Fruit fly (Drosophila melanogaster) whole organism, embryonic: Measurements from ENCODE around the gene rdhB.

Source experiments
- Atf3 ChIP-seq: fragments of 200-800 bp; sonication (Bioruptor generic); optimal IDR thresholded peaks from 3 replicates; lab custom pipeline; 2016; ENCODE audit warnings: missing biosample characterization, missing genetic modification characterization
- Awh ChIP-seq: fragments of 200-800 bp; sonication (Bioruptor generic); IDR thresholded peaks from 2 replicates; pipeline ENCODE4, ENCODE4 v1.3.6; 2022; ENCODE audit warnings: missing biosample characterization, missing genetic modification characterization
- Bgb ChIP-seq: fragments of 200-800 bp; sonication (Bioruptor generic); IDR thresholded peaks from 2 replicates; pipeline ENCODE4 v1.3.6; 2022; ENCODE audit warnings: missing biosample characterization, missing genetic modification characterization; ENCODE audit not compliant: partially characterized antibody
- CG10654 ChIP-seq: fragments of 200-800 bp; sonication (Bioruptor generic); optimal IDR thresholded peaks from 2 replicates; lab custom pipeline; 2016; ENCODE audit warnings: missing biosample characterization, missing genetic modification characterization
- CG10959 ChIP-seq: fragments of 200-800 bp; sonication (Bioruptor generic); IDR thresholded peaks from 2 replicates; pipeline ENCODE4 v1.3.6; 2022; ENCODE audit warnings: missing biosample characterization, missing genetic modification characterization
- CG1529 ChIP-seq: fragments of 200-800 bp; sonication (Bioruptor generic); optimal IDR thresholded peaks from 3 replicates; lab custom pipeline; 2018; ENCODE audit warnings: missing biosample characterization, missing genetic modification characterization
- CG16815 ChIP-seq: fragments of 200-800 bp; sonication (Bioruptor generic); optimal IDR thresholded peaks from 3 replicates; lab custom pipeline; 2017; ENCODE audit warnings: missing biosample characterization, mild to moderate bottlenecking, missing genetic modification characterization
- CG2199 ChIP-seq: fragments of 200-800 bp; sonication (Bioruptor generic); IDR thresholded peaks from 3 replicates; pipeline ENCODE4 v1.3.6; 2022; ENCODE audit warnings: missing biosample characterization, missing genetic modification characterization
- CG2678 ChIP-seq: fragments of 200-800 bp; sonication (Bioruptor generic); optimal IDR thresholded peaks from 3 replicates; lab custom pipeline; 2019; ENCODE audit warnings: missing biosample characterization, mild to moderate bottlenecking, missing genetic modification characterization, moderate library complexity
- CG30431 ChIP-seq: fragments of 200-800 bp; sonication (Bioruptor generic); optimal IDR thresholded peaks from 2 replicates; lab custom pipeline; 2017; ENCODE audit warnings: missing biosample characterization, missing genetic modification characterization
- CG31388 ChIP-seq: fragments of 200-800 bp; sonication (Bioruptor generic); optimal IDR thresholded peaks from 2 replicates; lab custom pipeline; 2016; ENCODE audit warnings: missing biosample characterization, missing genetic modification characterization
- CG42726 ChIP-seq: fragments of 200-800 bp; sonication (Bioruptor generic); IDR thresholded peaks from 2 replicates; pipeline ENCODE4 v1.3.6; 2022; ENCODE audit warnings: missing biosample characterization, missing genetic modification characterization; ENCODE audit not compliant: partially characterized antibody
- CG4820 ChIP-seq: fragments of 200-800 bp; sonication (Bioruptor generic); optimal IDR thresholded peaks from 3 replicates; lab custom pipeline; 2016; ENCODE audit warnings: missing biosample characterization, missing genetic modification characterization
- CG6254 ChIP-seq: fragments of 200-800 bp; sonication (Bioruptor generic); optimal IDR thresholded peaks from 3 replicates; lab custom pipeline; 2017; ENCODE audit warnings: mild to moderate bottlenecking, missing biosample characterization, missing genetic modification reagents, missing genetic modification characterization
- CG8765 ChIP-seq: fragments of 200-800 bp; sonication (Bioruptor generic); IDR thresholded peaks from 2 replicates; pipeline ENCODE4 v1.3.6; 2022; ENCODE audit warnings: missing biosample characterization, missing genetic modification characterization
- CG8944 ChIP-seq: fragments of 200-800 bp; sonication (Bioruptor generic); optimal IDR thresholded peaks from 3 replicates; lab custom pipeline; 2016; ENCODE audit warnings: missing biosample characterization, missing genetic modification characterization
- CrebB ChIP-seq: fragments of 200-800 bp; sonication (Bioruptor generic); optimal IDR thresholded peaks from 3 replicates; lab custom pipeline; 2018; ENCODE audit warnings: missing biosample characterization, mild to moderate bottlenecking, missing genetic modification characterization
- D19B ChIP-seq: fragments of 200-800 bp; sonication (Bioruptor generic); optimal IDR thresholded peaks from 2 replicates; lab custom pipeline; 2017; ENCODE audit warnings: missing biosample characterization, mild to moderate bottlenecking, missing genetic modification characterization
- Dbx ChIP-seq: fragments of 200-800 bp; sonication (Bioruptor generic); IDR thresholded peaks from 3 replicates; pipeline ENCODE4 v1.3.6; 2022; ENCODE audit warnings: missing biosample characterization, missing genetic modification characterization
- E2f1 ChIP-seq: fragments of 200-800 bp; sonication (Bioruptor generic); IDR thresholded peaks from 2 replicates; pipeline ENCODE4 v1.3.6; 2022; ENCODE audit warnings: missing biosample characterization, missing genetic modification characterization
- Elba2 ChIP-seq: fragments of 200-800 bp; sonication (Bioruptor generic); optimal IDR thresholded peaks from 3 replicates; lab custom pipeline; 2016; ENCODE audit warnings: missing biosample characterization, missing genetic modification characterization
- Hey ChIP-seq: fragments of 200-800 bp; sonication (Bioruptor generic); optimal IDR thresholded peaks from 3 replicates; lab custom pipeline; 2018; ENCODE audit warnings: missing biosample characterization, mild to moderate bottlenecking, missing genetic modification characterization
- HmgD ChIP-seq: fragments of 200-800 bp; sonication (Bioruptor generic); optimal IDR thresholded peaks from 3 replicates; lab custom pipeline; 2016; ENCODE audit warnings: missing biosample characterization, missing genetic modification characterization
- Hmr ChIP-seq: fragments of 200-800 bp; sonication (Bioruptor generic); optimal IDR thresholded peaks from 3 replicates; lab custom pipeline; 2017; ENCODE audit warnings: mild to moderate bottlenecking, missing biosample characterization, missing genetic modification reagents, missing genetic modification characterization
- Hmx ChIP-seq: fragments of 200-800 bp; sonication (Bioruptor generic); optimal IDR thresholded peaks from 2 replicates; lab custom pipeline; 2016; ENCODE audit warnings: missing biosample characterization, missing genetic modification characterization
- Hr3 ChIP-seq: fragments of 200-800 bp; sonication (Bioruptor generic); optimal IDR thresholded peaks from 3 replicates; lab custom pipeline; 2016; ENCODE audit warnings: missing biosample characterization, missing genetic modification characterization
- MTF-1 ChIP-seq: fragments of 200-800 bp; sonication (Bioruptor generic); optimal IDR thresholded peaks from 2 replicates; lab custom pipeline; 2018; ENCODE audit warnings: missing biosample characterization, mild to moderate bottlenecking, missing genetic modification characterization, borderline replicate concordance
- Med ChIP-seq: fragments of 200-800 bp; sonication (Bioruptor generic); peaks from one replicate; lab custom pipeline; 2016; ENCODE audit warnings: missing biosample characterization, missing genetic modification characterization, mild to moderate bottlenecking, inconsistent platforms, moderate library complexity
- Nf-YA ChIP-seq: fragments of 200-800 bp; sonication (Bioruptor generic); IDR thresholded peaks from 2 replicates; pipeline ENCODE4 v1.3.6; 2022; ENCODE audit warnings: missing biosample characterization, missing genetic modification characterization
- Oli ChIP-seq: fragments of 200-800 bp; sonication (Bioruptor generic); optimal IDR thresholded peaks from 2 replicates; lab custom pipeline; 2018; ENCODE audit warnings: missing biosample characterization, mild to moderate bottlenecking, missing genetic modification characterization, moderate library complexity
- Optix ChIP-seq: fragments of 200-800 bp; sonication (Bioruptor generic); IDR thresholded peaks from 3 replicates; pipeline ENCODE4 v1.3.6; 2022; ENCODE audit warnings: missing biosample characterization, missing genetic modification characterization
- Ptx1 ChIP-seq: fragments of 200-800 bp; sonication (Bioruptor generic); IDR thresholded peaks from 2 replicates; pipeline ENCODE4 v1.3.6; 2022; ENCODE audit warnings: missing biosample characterization, missing genetic modification characterization
- Spps ChIP-seq: fragments of 200-800 bp; sonication (Bioruptor generic); optimal IDR thresholded peaks from 2 replicates; lab custom pipeline; 2018; ENCODE audit warnings: missing biosample characterization, mild to moderate bottlenecking, missing genetic modification characterization
- ab ChIP-seq: fragments of 200-800 bp; sonication (Bioruptor generic); optimal IDR thresholded peaks from 2 replicates; lab custom pipeline; 2016; ENCODE audit warnings: missing biosample characterization, missing genetic modification characterization
- al ChIP-seq: fragments of 200-800 bp; sonication (Bioruptor generic); IDR thresholded peaks from 2 replicates; pipeline ENCODE4 v1.3.6; 2022; ENCODE audit warnings: missing biosample characterization, missing genetic modification characterization
- bowl ChIP-seq: fragments of 200-800 bp; sonication (Bioruptor generic); IDR thresholded peaks from 2 replicates; pipeline ENCODE4 v1.3.6; 2022; ENCODE audit warnings: missing biosample characterization, missing genetic modification characterization
- chinmo ChIP-seq: fragments of 200-800 bp; sonication (Bioruptor generic); IDR thresholded peaks from 4 replicates; pipeline ENCODE4 v1.3.6; 2022; ENCODE audit warnings: missing biosample characterization, missing genetic modification characterization; ENCODE audit not compliant: partially characterized antibody
- crp ChIP-seq, 2 experiments: fragments of 200-800 bp; sonication (Bioruptor generic); optimal IDR thresholded peaks; 2 replicates in 1 of 2; 3 replicates in 1 of 2; lab custom pipeline; 2017; ENCODE audit warnings: missing biosample characterization in 2 of 2, missing genetic modification characterization in 2 of 2, mild to moderate bottlenecking in 1 of 2, moderate library complexity in 1 of 2
- fd102C ChIP-seq: fragments of 200-800 bp; sonication (Bioruptor generic); optimal IDR thresholded peaks from 2 replicates; lab custom pipeline; 2018; ENCODE audit warnings: missing biosample characterization, mild to moderate bottlenecking, missing genetic modification characterization, moderate library complexity
- grau ChIP-seq: fragments of 200-800 bp; optimal IDR thresholded peaks from 3 replicates; lab custom pipeline; 2019; ENCODE audit warnings: missing biosample characterization, mild to moderate bottlenecking, missing genetic modification characterization, moderate library complexity
- gsb-n ChIP-seq: fragments of 200-800 bp; sonication (Bioruptor generic); optimal IDR thresholded peaks from 3 replicates; lab custom pipeline; 2018; ENCODE audit warnings: missing biosample characterization, mild to moderate bottlenecking, missing genetic modification characterization
- lbe ChIP-seq: fragments of 200-800 bp; sonication (Bioruptor generic); optimal IDR thresholded peaks from 2 replicates; lab custom pipeline; 2016; ENCODE audit warnings: missing biosample characterization, mild to moderate bottlenecking, missing genetic modification characterization
- nmo ChIP-seq: fragments of 200-800 bp; sonication (Bioruptor generic); optimal IDR thresholded peaks from 2 replicates; lab custom pipeline; 2018; ENCODE audit warnings: missing biosample characterization, mild to moderate bottlenecking, missing genetic modification characterization, moderate library complexity
- pb ChIP-seq: fragments of 200-800 bp; sonication (Bioruptor generic); optimal IDR thresholded peaks from 3 replicates; lab custom pipeline; 2016; ENCODE audit warnings: missing biosample characterization, missing genetic modification characterization
- pho ChIP-seq: fragments of 200-800 bp; sonication (Bioruptor generic); optimal IDR thresholded peaks from 2 replicates; lab custom pipeline; 2016; ENCODE audit warnings: missing biosample characterization, missing genetic modification characterization
- pzg ChIP-seq: fragments of 200-800 bp; sonication (Bioruptor generic); optimal IDR thresholded peaks from 3 replicates; lab custom pipeline; 2018; ENCODE audit warnings: missing biosample characterization, mild to moderate bottlenecking, missing genetic modification characterization, moderate library complexity
- sna ChIP-seq: fragments of 200-800 bp; sonication (Bioruptor generic); IDR thresholded peaks from 2 replicates; pipeline ENCODE4 v1.3.6; 2022; ENCODE audit warnings: missing biosample characterization, missing genetic modification characterization; ENCODE audit not compliant: partially characterized antibody
- so ChIP-seq: fragments of 200-800 bp; sonication (Bioruptor generic); IDR thresholded peaks from 3 replicates; pipeline ENCODE4 v1.3.6; 2022; ENCODE audit warnings: missing biosample characterization, missing genetic modification characterization
- tin ChIP-seq: fragments of 200-800 bp; sonication (Bioruptor generic); optimal IDR thresholded peaks from 3 replicates; lab custom pipeline; 2016; ENCODE audit warnings: missing biosample characterization, missing genetic modification characterization
- tx ChIP-seq: fragments of 200-800 bp; sonication (Bioruptor generic); optimal IDR thresholded peaks from 2 replicates; lab custom pipeline; 2016; ENCODE audit warnings: missing biosample characterization, missing genetic modification characterization
- wor ChIP-seq: fragments of 200-800 bp; sonication (Bioruptor generic); IDR thresholded peaks from 2 replicates; pipeline ENCODE4 v1.3.6; 2022; ENCODE audit warnings: missing biosample characterization, missing genetic modification characterization

rdhB gene

dm6 chr3R:22358810-22359209 lies 7.3 kb downstream of the rdhB start (continued):
- TF ChIP-seq bowl (GFP tag; lab: Robert Waterston, UW) = peak; percentile 49; the same call in 1 of the 2 replicates
- peak; percentile 37 for TF ChIP-seq CG30431 (GFP tag; lab: Kevin White, UChicago)
- TF ChIP-seq Optix (GFP tag; lab: Robert Waterston, UW) = peak; percentile 60; the same call in 1 of the 3 replicates
- peak; percentile 53 for TF ChIP-seq CG8944 (GFP tag; lab: Kevin White, UChicago)
- peak; percentile 58; the same call in 1 of the 3 replicates for TF ChIP-seq so (GFP tag; lab: Robert Waterston, UW)
- no peak for TF ChIP-seq pho (GFP tag; lab: Kevin White, UChicago)
- TF ChIP-seq CG2678 (tag; lab: Kevin White, UChicago) = peak; percentile 81
- TF ChIP-seq nmo = peak; percentile 55
- TF ChIP-seq crp (GFP tag; optimal IDR thresholded peaks at IDR 0.05; lab: Kevin White, UChicago) = peak in 1 of 2 experiments; percentile 18
- no peak for TF ChIP-seq D19B (GFP tag; lab: Kevin White, UChicago)
- TF ChIP-seq Med = peak; percentile 76
- TF ChIP-seq CG10654 = peak; percentile 57
- no peak for TF ChIP-seq CG8765 (GFP tag; lab: Robert Waterston, UW)
- peak; percentile 49 for TF ChIP-seq tin (GFP tag; lab: Kevin White, UChicago)
- peak; percentile 82 for TF ChIP-seq Spps
- TF ChIP-seq CrebB (tag; lab: Kevin White, UChicago) = peak; percentile 42
- peak; percentile 83 for TF ChIP-seq Awh (GFP tag; lab: Robert Waterston, UW)
- TF ChIP-seq wor (GFP tag; lab: Robert Waterston, UW) = 0 out of 2 replicates have a peak, but pooled peaks have one; percentile 16
- peak; percentile 83 for TF ChIP-seq CG6254 (GFP tag; lab: Kevin White, UChicago)
- peak; percentile 55 for TF ChIP-seq Hr3
- TF ChIP-seq MTF-1 (GFP tag; lab: Kevin White, UChicago) = peak; percentile 44
- no peak for TF ChIP-seq tx (GFP tag; lab: Kevin White, UChicago)
- TF ChIP-seq CG10959 (GFP tag; lab: Robert Waterston, UW) = peak; percentile 66
- TF ChIP-seq Dbx (GFP tag; lab: Robert Waterston, UW) = 0 out of 3 replicates have a peak, but pooled peaks have one; percentile 25
- TF ChIP-seq chinmo = no peak
- peak; percentile 37; the same call in 1 of the 2 replicates for TF ChIP-seq al (GFP tag; lab: Robert Waterston, UW)
- no peak for TF ChIP-seq Elba2 (GFP tag; lab: Kevin White, UChicago)
- TF ChIP-seq gsb-n (tag; lab: Kevin White, UChicago) = peak; percentile 74
- TF ChIP-seq CG2199 (GFP tag; lab: Robert Waterston, UW) = peak; percentile 91; the same call in 2 of the 3 replicates
- no peak for TF ChIP-seq Bgb
- peak; percentile 53; the same call in 1 of the 2 replicates for TF ChIP-seq Nf-YA
- no peak for TF ChIP-seq sna (GFP tag; lab: Robert Waterston, UW)
- TF ChIP-seq pb (GFP tag; lab: Kevin White, UChicago) = no peak
- peak; percentile 81 for TF ChIP-seq CG1529 (GFP tag; lab: Kevin White, UChicago)
- peak; percentile 71 for TF ChIP-seq Oli
- no peak for TF ChIP-seq CG42726 (GFP tag; lab: Robert Waterston, UW)
- TF ChIP-seq Ptx1 (GFP tag; lab: Robert Waterston, UW) = peak; percentile 77
- peak; percentile 63 for TF ChIP-seq E2f1
- TF ChIP-seq HmgD (GFP tag; lab: Kevin White, UChicago) = peak; percentile 20
- TF ChIP-seq grau = peak; percentile 58
- TF ChIP-seq CG31388 (GFP tag; lab: Kevin White, UChicago) = peak; percentile 13
- no peak for TF ChIP-seq Hmx (GFP tag; lab: Kevin White, UChicago)
- TF ChIP-seq Hey (tag; lab: Kevin White, UChicago) = no peak
- peak; percentile 65 for TF ChIP-seq lbe (GFP tag; lab: Kevin White, UChicago)
- TF ChIP-seq fd102C (GFP tag; lab: Kevin White, UChicago) = no peak
- peak; percentile 38 for TF ChIP-seq CG16815 (GFP tag; lab: Kevin White, UChicago)
- peak; percentile 79 for TF ChIP-seq CG4820 (GFP tag; lab: Kevin White, UChicago)
- peak; percentile 33 for TF ChIP-seq Atf3 (GFP tag; lab: Kevin White, UChicago)
- TF ChIP-seq Hmr (GFP tag; lab: Kevin White, UChicago) = peak; percentile 32
- no peak for TF ChIP-seq ab
- no peak for TF ChIP-seq pzg (GFP tag; lab: Kevin White, UChicago)
